Worm (Caenorhabditis elegans): ENCODE results near the gene phf-15.

phf-15 gene

DNA sequence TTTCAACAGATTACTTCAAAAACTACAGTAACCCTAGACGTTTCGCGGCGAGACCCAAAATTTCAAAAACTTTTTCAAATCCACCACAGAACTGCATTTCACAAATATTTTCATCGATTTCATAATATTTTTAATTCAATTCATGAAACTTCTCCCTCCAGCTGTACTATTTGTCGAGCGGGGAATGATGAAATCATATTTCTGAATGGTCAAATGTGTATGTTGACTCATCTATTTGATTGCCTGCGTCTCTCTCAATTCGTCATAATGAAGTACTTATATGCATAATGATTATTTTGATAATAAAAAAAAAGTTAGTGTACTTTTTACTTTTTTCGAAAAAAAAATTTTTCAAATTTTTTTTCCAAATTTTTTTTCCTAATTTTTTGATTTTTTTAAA is 16.3 kb upstream of the phf-15 start:
- TF ChIP-seq pes-1 (GFP tag; IDR thresholded peaks at IDR 0.05): no peak
- TF ChIP-seq sea-1 (GFP tag; conservative IDR thresholded peaks at IDR 0.05): no peak
- no peak for TF ChIP-seq tra-4 (tag; optimal IDR thresholded peaks at IDR 0.05)
- no peak for TF ChIP-seq ceh-13 (GFP tag; optimal IDR thresholded peaks at IDR 0.05)
- TF ChIP-seq ets-7 (tag; optimal IDR thresholded peaks at IDR 0.05): no peak
- TF ChIP-seq hnd-1 (tag; optimal IDR thresholded peaks at IDR 0.05): no peak

DNA sequence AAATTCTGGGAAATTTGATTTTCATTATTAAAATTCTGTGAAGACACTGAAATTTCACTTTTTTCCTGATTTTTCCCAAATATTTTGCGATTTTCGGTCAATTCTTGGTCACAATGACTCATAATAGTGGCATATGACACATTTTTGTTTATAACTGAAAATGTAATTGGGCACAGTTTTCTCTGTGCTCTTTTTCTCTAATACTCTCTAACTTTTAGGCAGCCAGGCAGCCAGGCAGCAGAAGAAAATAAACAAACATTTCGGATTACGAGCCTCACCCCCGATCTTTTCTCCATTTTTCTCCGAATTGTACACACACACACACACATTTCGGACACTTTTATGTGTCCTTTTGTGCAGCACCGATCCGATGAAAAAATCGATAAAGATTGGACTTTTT is 15.3 kb upstream of the phf-15 start:
- TF ChIP-seq B0310.2 (tag; optimal IDR thresholded peaks at IDR 0.05) (no peak), tbx-11 (GFP tag; IDR thresholded peaks at IDR 0.05) (no peak), flt-1 (GFP tag; IDR thresholded peaks at IDR 0.05) (no peak), F13C5.2 (tag; optimal IDR thresholded peaks at IDR 0.05) (no peak)

DNA sequence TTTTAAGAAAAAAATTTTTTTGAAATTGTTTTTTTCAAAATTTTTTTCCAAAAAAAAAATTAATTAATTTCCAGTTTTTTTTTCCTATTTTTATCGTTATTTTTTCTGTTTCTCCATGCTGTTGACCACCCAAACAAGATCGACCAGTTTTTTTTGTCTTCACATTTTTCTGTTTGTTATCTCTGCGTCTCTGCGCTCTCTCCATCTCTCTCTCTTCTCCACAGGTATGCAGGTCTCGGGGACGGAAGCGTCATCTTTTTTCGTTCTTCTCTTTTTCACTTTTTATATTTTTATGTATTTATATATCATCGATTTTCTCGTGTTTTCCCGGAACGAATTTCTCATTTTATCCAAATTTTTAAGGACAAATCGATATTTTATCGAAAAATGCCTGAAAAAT is 13.7 kb upstream of the phf-15 start:
- TF ChIP-seq ceh-36 (tag; optimal IDR thresholded peaks at IDR 0.05) (no peak), flt-1 (GFP tag; IDR thresholded peaks at IDR 0.05) (no peak), B0310.2 (tag; optimal IDR thresholded peaks at IDR 0.05) (no peak), tbx-37 (GFP tag; conservative IDR thresholded peaks at IDR 0.05) (no peak), scrt-1 (GFP tag; IDR thresholded peaks at IDR 0.05) (no peak), ets-7 (tag; optimal IDR thresholded peaks at IDR 0.05) (no peak), F13C5.2 (tag; optimal IDR thresholded peaks at IDR 0.05) (no peak), tra-4 (tag; optimal IDR thresholded peaks at IDR 0.05) (no peak), ceh-13 (GFP tag; optimal IDR thresholded peaks at IDR 0.05) (no peak), hnd-1 (tag; optimal IDR thresholded peaks at IDR 0.05) (no peak), tbx-11 (GFP tag; IDR thresholded peaks at IDR 0.05) (no peak), ama-1 (optimal IDR thresholded peaks at IDR 0.05) (no peak), hmbx-1 (tag; optimal IDR thresholded peaks at IDR 0.05) (no peak), sea-1 (GFP tag; conservative IDR thresholded peaks at IDR 0.05) (no peak), pes-1 (GFP tag; IDR thresholded peaks at IDR 0.05) (no peak), hmg-4 (GFP tag; optimal IDR thresholded peaks at IDR 0.05) (no peak), aly-1 (tag; optimal IDR thresholded peaks at IDR 0.05) (no peak)

DNA sequence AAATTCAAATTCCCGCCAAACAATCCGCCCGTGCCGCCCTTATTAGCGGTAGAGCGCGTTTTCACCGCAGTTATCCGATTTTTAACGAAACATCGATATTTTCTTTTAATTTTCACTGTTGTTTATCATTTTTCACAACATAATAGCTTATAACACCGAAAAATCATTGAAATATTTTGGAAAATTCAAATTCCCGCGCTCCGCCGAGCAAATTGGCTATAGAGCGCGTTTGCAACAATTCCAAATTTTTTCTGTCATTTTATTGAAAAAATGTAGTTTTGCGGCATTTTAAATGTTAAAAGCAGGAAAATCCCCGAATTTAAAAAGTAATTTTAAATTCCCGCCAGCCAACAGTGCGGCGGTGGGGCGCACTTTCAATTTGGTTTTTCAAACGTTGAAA is 13.0 kb upstream of the phf-15 start:
- TF ChIP-seq tbx-11 (GFP tag; IDR thresholded peaks at IDR 0.05) (no peak), tbx-37 (GFP tag; conservative IDR thresholded peaks at IDR 0.05) (no peak), B0310.2 (tag; optimal IDR thresholded peaks at IDR 0.05) (no peak), scrt-1 (GFP tag; IDR thresholded peaks at IDR 0.05) (no peak), ceh-13 (GFP tag; optimal IDR thresholded peaks at IDR 0.05) (no peak), sea-1 (GFP tag; conservative IDR thresholded peaks at IDR 0.05) (no peak), hmbx-1 (tag; optimal IDR thresholded peaks at IDR 0.05) (no peak), flt-1 (GFP tag; IDR thresholded peaks at IDR 0.05) (no peak), pes-1 (GFP tag; IDR thresholded peaks at IDR 0.05) (no peak), ceh-36 (tag; optimal IDR thresholded peaks at IDR 0.05) (no peak), hmg-4 (GFP tag; optimal IDR thresholded peaks at IDR 0.05) (no peak), ama-1 (optimal IDR thresholded peaks at IDR 0.05) (no peak), aly-1 (tag; optimal IDR thresholded peaks at IDR 0.05) (no peak)

DNA sequence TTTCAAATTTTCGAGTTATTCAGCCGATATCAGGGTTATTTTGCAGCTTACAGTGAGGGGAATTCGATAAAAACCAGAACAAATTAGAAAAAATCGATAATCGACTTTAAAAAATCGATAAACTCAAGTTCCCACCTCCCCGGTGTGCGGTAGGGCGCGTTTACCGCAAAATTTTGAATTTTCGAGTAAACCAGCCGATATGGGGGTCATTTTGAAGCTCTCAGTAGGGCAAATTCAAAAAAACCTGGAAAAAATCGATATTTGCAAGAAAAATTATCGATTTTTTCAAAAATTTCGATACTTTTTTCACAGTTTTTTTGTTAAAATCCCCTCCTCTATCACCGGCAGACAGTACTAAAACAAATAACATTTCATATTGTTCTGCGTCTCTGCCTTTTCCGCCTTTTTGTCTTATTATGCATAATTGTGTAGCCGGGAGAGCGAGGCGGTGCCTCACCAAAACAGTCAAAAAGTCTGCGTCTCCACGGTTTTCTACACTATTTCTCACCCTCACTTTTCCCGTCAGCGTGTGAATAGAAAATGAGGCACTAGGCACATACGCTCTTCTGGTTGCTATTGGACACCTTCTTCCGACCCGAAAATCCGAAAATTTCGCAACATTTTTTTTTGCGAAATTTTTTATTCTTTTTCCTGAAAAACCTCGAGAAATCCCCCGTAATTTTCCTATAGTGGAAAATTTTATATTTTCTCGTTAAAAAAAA is 11.6 kb upstream of the phf-15 start, which contains the start of gene ral-1:
Gene ral-1, plus strand, starts transcription at position 435 of the 722 bp plus-strand sequence.
- TF ChIP-seq hnd-1 (tag; optimal IDR thresholded peaks at IDR 0.05): no peak
- TF ChIP-seq B0310.2 (tag; optimal IDR thresholded peaks at IDR 0.05): no peak
- no peak for TF ChIP-seq ceh-36 (tag; optimal IDR thresholded peaks at IDR 0.05)
- no peak for TF ChIP-seq ceh-13 (GFP tag; optimal IDR thresholded peaks at IDR 0.05)
- TF ChIP-seq tbx-11 (GFP tag; IDR thresholded peaks at IDR 0.05): no peak
- TF ChIP-seq scrt-1 (GFP tag; IDR thresholded peaks at IDR 0.05): no peak
- TF ChIP-seq ama-1 (optimal IDR thresholded peaks at IDR 0.05): no peak
- TF ChIP-seq hmg-4 (GFP tag; optimal IDR thresholded peaks at IDR 0.05): peak; percentile 21

DNA sequence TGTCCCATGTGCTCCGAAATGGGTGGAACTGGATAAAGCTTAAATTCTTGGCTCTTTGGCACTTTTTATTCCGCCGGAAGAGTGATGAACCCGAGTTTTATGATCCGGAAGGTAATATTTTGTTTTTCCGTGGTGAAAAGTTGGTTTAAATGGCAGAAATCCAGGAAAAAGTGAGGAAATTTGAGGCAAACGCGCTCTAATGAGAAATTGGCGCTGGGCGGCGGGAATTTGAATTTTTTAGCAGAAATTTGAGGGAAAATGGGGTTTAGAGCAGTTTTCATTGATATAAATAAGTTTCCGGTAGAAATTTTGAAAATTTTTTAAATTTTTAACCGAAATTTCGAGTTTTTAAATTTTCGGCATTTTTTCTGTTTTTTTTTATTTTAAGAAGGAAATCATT is 11.0 kb upstream of the phf-15 start:
- TF ChIP-seq tra-4 (tag; optimal IDR thresholded peaks at IDR 0.05) (no peak), sea-1 (GFP tag; conservative IDR thresholded peaks at IDR 0.05) (no peak), pes-1 (GFP tag; IDR thresholded peaks at IDR 0.05) (no peak), ets-7 (tag; optimal IDR thresholded peaks at IDR 0.05) (no peak), tbx-37 (GFP tag; conservative IDR thresholded peaks at IDR 0.05) (no peak), flt-1 (GFP tag; IDR thresholded peaks at IDR 0.05) (no peak), F13C5.2 (tag; optimal IDR thresholded peaks at IDR 0.05) (no peak), ceh-36 (tag; optimal IDR thresholded peaks at IDR 0.05) (no peak), B0310.2 (tag; optimal IDR thresholded peaks at IDR 0.05) (no peak), ama-1 (optimal IDR thresholded peaks at IDR 0.05) (no peak), ceh-13 (GFP tag; optimal IDR thresholded peaks at IDR 0.05) (no peak)

DNA sequence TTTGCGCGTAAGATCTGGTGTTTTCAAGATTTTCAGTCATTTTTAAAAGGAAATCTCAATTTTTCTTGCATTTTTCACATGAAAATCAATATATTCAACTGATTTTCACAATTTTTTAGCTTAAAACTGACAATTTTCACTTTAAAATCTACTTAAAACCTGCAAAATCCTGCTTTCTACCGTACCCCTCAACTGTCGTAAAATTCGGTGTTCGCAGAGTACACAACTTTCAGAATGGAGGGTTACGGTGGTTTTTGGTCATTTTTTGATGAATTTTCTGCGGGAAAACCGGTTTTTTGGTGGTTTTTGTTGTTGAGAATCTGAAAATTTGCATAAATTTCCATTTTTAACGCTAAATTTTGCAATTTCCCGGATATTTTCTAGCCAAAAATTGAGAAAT is 10.5 kb upstream of the phf-15 start:
- no peak for TF ChIP-seq F13C5.2 (tag; optimal IDR thresholded peaks at IDR 0.05)
- TF ChIP-seq ceh-36 (tag; optimal IDR thresholded peaks at IDR 0.05): no peak
- no peak for TF ChIP-seq tbx-37 (GFP tag; conservative IDR thresholded peaks at IDR 0.05)
- TF ChIP-seq hmbx-1 (tag; optimal IDR thresholded peaks at IDR 0.05): no peak
- TF ChIP-seq hnd-1 (tag; optimal IDR thresholded peaks at IDR 0.05): no peak
- no peak for TF ChIP-seq ceh-13 (GFP tag; optimal IDR thresholded peaks at IDR 0.05)
- no peak for TF ChIP-seq aly-1 (tag; optimal IDR thresholded peaks at IDR 0.05)
- no peak for TF ChIP-seq B0310.2 (tag; optimal IDR thresholded peaks at IDR 0.05)
- no peak for TF ChIP-seq sea-1 (GFP tag; conservative IDR thresholded peaks at IDR 0.05)
- no peak for TF ChIP-seq flt-1 (GFP tag; IDR thresholded peaks at IDR 0.05)
- no peak for TF ChIP-seq ets-7 (tag; optimal IDR thresholded peaks at IDR 0.05)
- TF ChIP-seq hmg-4 (GFP tag; optimal IDR thresholded peaks at IDR 0.05): no peak
- TF ChIP-seq ama-1 (optimal IDR thresholded peaks at IDR 0.05): no peak

DNA sequence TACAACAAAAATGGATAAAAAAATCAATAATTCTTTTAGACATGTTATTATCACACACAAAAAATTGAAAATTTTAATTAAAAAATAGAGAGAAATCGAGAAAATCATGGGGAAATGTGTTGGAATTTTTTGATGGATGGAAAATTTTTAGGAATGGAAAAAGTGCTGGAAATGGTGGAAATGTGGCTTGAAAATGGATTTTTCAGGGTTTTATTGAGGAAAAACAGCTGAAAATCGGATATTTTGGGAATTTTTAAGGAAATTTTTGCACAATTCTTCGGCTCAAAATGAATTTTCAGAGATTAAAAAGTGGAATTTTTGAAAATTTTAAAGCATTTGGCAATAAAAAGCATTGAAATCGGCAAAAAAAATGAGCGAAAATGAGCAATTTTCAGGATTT is 4.8 kb upstream of the phf-15 start:
- TF ChIP-seq pes-1 (GFP tag; IDR thresholded peaks at IDR 0.05) (no peak), ceh-13 (GFP tag; optimal IDR thresholded peaks at IDR 0.05) (no peak), tbx-11 (GFP tag; IDR thresholded peaks at IDR 0.05) (no peak), ceh-36 (tag; optimal IDR thresholded peaks at IDR 0.05) (no peak), hmbx-1 (tag; optimal IDR thresholded peaks at IDR 0.05) (no peak), tra-4 (tag; optimal IDR thresholded peaks at IDR 0.05) (no peak), scrt-1 (GFP tag; IDR thresholded peaks at IDR 0.05) (no peak), ets-7 (tag; optimal IDR thresholded peaks at IDR 0.05) (no peak), ama-1 (optimal IDR thresholded peaks at IDR 0.05) (no peak), B0310.2 (tag; optimal IDR thresholded peaks at IDR 0.05) (no peak), flt-1 (GFP tag; IDR thresholded peaks at IDR 0.05) (no peak), hnd-1 (tag; optimal IDR thresholded peaks at IDR 0.05) (no peak), F13C5.2 (tag; optimal IDR thresholded peaks at IDR 0.05) (no peak), hmg-4 (GFP tag; optimal IDR thresholded peaks at IDR 0.05) (no peak), tbx-37 (GFP tag; conservative IDR thresholded peaks at IDR 0.05) (no peak), aly-1 (tag; optimal IDR thresholded peaks at IDR 0.05) (no peak), sea-1 (GFP tag; conservative IDR thresholded peaks at IDR 0.05) (no peak)

Measured in whole organism, early embryonic.